Worm (Caenorhabditis elegans) whole organism, L4/young adult: ENCODE data around the gene T15B7.8.

Source experiments
- dao-5 ChIP-seq: sonication (generic microtip); optimal IDR thresholded peaks from 2 replicates; lab custom pipeline; 2016; ENCODE audit warnings: missing genotype, missing genetic modification characterization, moderate library complexity, missing compliant biosample characterization
- him-1 ChIP-seq: sonication (generic microtip); optimal IDR thresholded peaks from 2 replicates; lab custom pipeline; 2016; ENCODE audit warnings: missing genotype, missing genetic modification reagents, missing genetic modification characterization, missing compliant biosample characterization

ce11 chrV:6811863-6812262 lies 9.7 kb upstream of the T15B7.8 start:
- TF ChIP-seq him-1 (tag; lab: Kevin White, UChicago) (no peak), dao-5 (tag; lab: Kevin White, UChicago) (no peak)
